Fruit fly (Drosophila melanogaster) whole organism, prepupa: ENCODE data around the gene Spn.

Source experiments
- Blimp-1 ChIP-seq: fragments of 200-800 bp; sonication (Bioruptor generic); optimal IDR thresholded peaks from 3 replicates; lab custom pipeline; 2017; ENCODE audit warnings: missing biosample characterization, missing genetic modification characterization, mild to moderate bottlenecking, moderate library complexity, missing genetic modification reagents
- CG10631 ChIP-seq: fragments of 200-800 bp; sonication (Bioruptor generic); optimal IDR thresholded peaks from 2 replicates; lab custom pipeline; 2016; ENCODE audit warnings: missing biosample characterization, missing genetic modification characterization
- CG10669 ChIP-seq: fragments of 200-800 bp; sonication (Bioruptor generic); optimal IDR thresholded peaks from 3 replicates; lab custom pipeline; 2018; ENCODE audit warnings: missing biosample characterization, mild to moderate bottlenecking, missing genetic modification characterization, moderate library complexity
- CG11762 ChIP-seq: fragments of 200-800 bp; sonication (Bioruptor generic); optimal IDR thresholded peaks from 3 replicates; lab custom pipeline; 2016; ENCODE audit warnings: missing biosample characterization, missing genetic modification characterization; ENCODE audit not compliant: insufficient read depth
- CG11902 ChIP-seq: fragments of 200-800 bp; sonication (Bioruptor generic); optimal IDR thresholded peaks from 3 replicates; lab custom pipeline; 2016; ENCODE audit warnings: missing biosample characterization, missing genetic modification characterization
- CG15336 ChIP-seq: fragments of 200-800 bp; sonication (Bioruptor generic); IDR thresholded peaks from 2 replicates; pipeline ENCODE4 v1.3.6; 2022; ENCODE audit warnings: missing biosample characterization, missing genetic modification characterization
- CG16779 ChIP-seq: fragments of 200-800 bp; sonication (Bioruptor generic); optimal IDR thresholded peaks from 3 replicates; lab custom pipeline; 2017; ENCODE audit warnings: missing biosample characterization, mild to moderate bottlenecking, missing genetic modification characterization
- CG3032 ChIP-seq: fragments of 200-800 bp; optimal IDR thresholded peaks from 2 replicates; lab custom pipeline; 2019; ENCODE audit warnings: missing biosample characterization, mild to moderate bottlenecking, missing genetic modification characterization, moderate library complexity
- CG31627 ChIP-seq: fragments of 200-800 bp; sonication (Bioruptor generic); optimal IDR thresholded peaks from 3 replicates; lab custom pipeline; 2016; ENCODE audit warnings: missing biosample characterization, missing genetic modification characterization
- CG32006 ChIP-seq: fragments of 200-800 bp; sonication (Bioruptor generic); optimal IDR thresholded peaks from 3 replicates; lab custom pipeline; 2017; ENCODE audit warnings: missing biosample characterization, mild to moderate bottlenecking, missing genetic modification characterization
- CG34406 ChIP-seq: fragments of 200-800 bp; sonication (Bioruptor generic); optimal IDR thresholded peaks from 3 replicates; lab custom pipeline; 2016; ENCODE audit warnings: missing biosample characterization, missing genetic modification characterization
- CG4318 ChIP-seq: fragments of 200-800 bp; sonication (Bioruptor generic); optimal IDR thresholded peaks from 3 replicates; lab custom pipeline; 2017; ENCODE audit warnings: missing biosample characterization, mild to moderate bottlenecking, missing genetic modification characterization
- CG6163 ChIP-seq: fragments of 200-800 bp; sonication (Bioruptor generic); IDR thresholded peaks from 3 replicates; pipeline ENCODE4 v1.3.6; 2022; ENCODE audit warnings: missing biosample characterization, missing genetic modification characterization
- CG6276 ChIP-seq: fragments of 200-800 bp; sonication (Bioruptor generic); optimal IDR thresholded peaks from 2 replicates; lab custom pipeline; 2017; ENCODE audit warnings: missing biosample characterization, mild to moderate bottlenecking, missing genetic modification characterization
- CG6792 ChIP-seq: fragments of 200-800 bp; sonication (Bioruptor generic); optimal IDR thresholded peaks from 3 replicates; lab custom pipeline; 2016; ENCODE audit warnings: missing biosample characterization, missing genetic modification characterization
- CG6808 ChIP-seq: fragments of 200-800 bp; sonication (Bioruptor generic); optimal IDR thresholded peaks from 3 replicates; lab custom pipeline; 2017; ENCODE audit warnings: missing biosample characterization, missing genetic modification characterization, mild to moderate bottlenecking, moderate library complexity, missing genetic modification reagents
- CG6854 ChIP-seq: fragments of 200-800 bp; sonication (Bioruptor generic); optimal IDR thresholded peaks from 2 replicates; lab custom pipeline; 2017; ENCODE audit warnings: missing biosample characterization, mild to moderate bottlenecking, missing genetic modification characterization
- CG7368 ChIP-seq: fragments of 200-800 bp; sonication (Bioruptor generic); optimal IDR thresholded peaks from 3 replicates; lab custom pipeline; 2016; ENCODE audit warnings: missing biosample characterization, missing genetic modification characterization
- Eip75B ChIP-seq: fragments of 200-800 bp; sonication (Bioruptor generic); optimal IDR thresholded peaks from 3 replicates; lab custom pipeline; 2016; ENCODE audit warnings: missing biosample characterization, missing genetic modification characterization
- Eip93F ChIP-seq: fragments of 200-800 bp; sonication (Bioruptor generic); optimal IDR thresholded peaks from 2 replicates; lab custom pipeline; 2016; ENCODE audit warnings: missing biosample characterization, mild to moderate bottlenecking, missing genetic modification characterization
- Ets21C ChIP-seq: fragments of 200-800 bp; sonication (Bioruptor generic); optimal IDR thresholded peaks from 3 replicates; lab custom pipeline; 2016; ENCODE audit warnings: missing biosample characterization, missing genetic modification characterization
- Ets96B ChIP-seq: fragments of 200-800 bp; optimal IDR thresholded peaks from 2 replicates; lab custom pipeline; 2019; ENCODE audit warnings: missing biosample characterization, mild to moderate bottlenecking, missing genetic modification characterization, moderate library complexity
- Gug ChIP-seq: fragments of 200-800 bp; sonication (Bioruptor generic); IDR thresholded peaks from 2 replicates; pipeline ENCODE4 v1.3.6; 2022; ENCODE audit warnings: missing biosample characterization, missing genetic modification characterization
- Hr38 ChIP-seq: sonication (Bioruptor generic); optimal IDR thresholded peaks from 2 replicates; lab custom pipeline; 2016; ENCODE audit warnings: missing biosample characterization, missing genetic modification characterization
- Hr39 ChIP-seq: fragments of 200-800 bp; sonication (Bioruptor generic); optimal IDR thresholded peaks from 2 replicates; lab custom pipeline; 2016; ENCODE audit warnings: missing biosample characterization, missing genetic modification characterization
- Hr4 ChIP-seq: fragments of 200-800 bp; sonication (Bioruptor generic); optimal IDR thresholded peaks from 3 replicates; lab custom pipeline; 2016; ENCODE audit warnings: missing biosample characterization, missing genetic modification characterization
- Lpt ChIP-seq: fragments of 200-800 bp; sonication (Bioruptor generic); optimal IDR thresholded peaks from 3 replicates; lab custom pipeline; 2016; ENCODE audit warnings: missing biosample characterization, missing genetic modification characterization
- OdsH ChIP-seq: fragments of 200-800 bp; sonication (Bioruptor generic); optimal IDR thresholded peaks from 3 replicates; lab custom pipeline; 2016; ENCODE audit warnings: missing biosample characterization, missing genetic modification characterization
- Smox ChIP-seq: fragments of 200-800 bp; sonication (Bioruptor generic); optimal IDR thresholded peaks from 3 replicates; lab custom pipeline; 2016; ENCODE audit warnings: missing biosample characterization, missing genetic modification characterization
- Sox15 ChIP-seq: fragments of 200-800 bp; sonication (Bioruptor generic); optimal IDR thresholded peaks from 3 replicates; lab custom pipeline; 2016; ENCODE audit warnings: missing biosample characterization, missing genetic modification characterization
- achi ChIP-seq: fragments of 200-800 bp; sonication (Bioruptor generic); optimal IDR thresholded peaks from 3 replicates; lab custom pipeline; 2016; ENCODE audit warnings: missing biosample characterization, missing genetic modification characterization
- cyc ChIP-seq: fragments of 200-800 bp; sonication (Bioruptor generic); optimal IDR thresholded peaks from 3 replicates; lab custom pipeline; 2016; ENCODE audit warnings: missing biosample characterization, missing genetic modification characterization
- dac ChIP-seq: fragments of 200-800 bp; sonication (Bioruptor generic); optimal IDR thresholded peaks from 2 replicates; lab custom pipeline; 2017; ENCODE audit warnings: missing biosample characterization, mild to moderate bottlenecking, missing genetic modification characterization
- dsx ChIP-seq: fragments of 200-800 bp; optimal IDR thresholded peaks from 3 replicates; lab custom pipeline; 2019; ENCODE audit warnings: missing biosample characterization, mild to moderate bottlenecking, missing genetic modification characterization, moderate library complexity; ENCODE audit not compliant: poor library complexity, severe bottlenecking
- esn ChIP-seq: fragments of 200-800 bp; sonication (Bioruptor generic); optimal IDR thresholded peaks from 2 replicates; lab custom pipeline; 2016; ENCODE audit warnings: missing biosample characterization, mild to moderate bottlenecking, missing genetic modification characterization, moderate library complexity
- fd85E ChIP-seq: fragments of 200-800 bp; sonication (Bioruptor generic); optimal IDR thresholded peaks from 3 replicates; lab custom pipeline; 2016; ENCODE audit warnings: missing biosample characterization, missing genetic modification characterization
- fkh ChIP-seq: fragments of 200-800 bp; sonication (Bioruptor generic); optimal IDR thresholded peaks from 3 replicates; lab custom pipeline; 2017; ENCODE audit warnings: missing biosample characterization, mild to moderate bottlenecking, missing genetic modification characterization, moderate library complexity
- lz ChIP-seq: fragments of 200-800 bp; sonication (Bioruptor generic); optimal IDR thresholded peaks from 3 replicates; lab custom pipeline; 2016; ENCODE audit warnings: missing biosample characterization, missing genetic modification characterization
- net ChIP-seq: fragments of 200-800 bp; sonication (Bioruptor generic); optimal IDR thresholded peaks from 3 replicates; lab custom pipeline; 2016; ENCODE audit warnings: missing biosample characterization, missing genetic modification characterization
- ss ChIP-seq, 2 experiments: fragments of 200-800 bp; sonication (Bioruptor generic); optimal IDR thresholded peaks; 2 replicates in 1 of 2; 3 replicates in 1 of 2; lab custom pipeline; 2017 to 2018; ENCODE audit warnings: mild to moderate bottlenecking in 2 of 2, missing biosample characterization in 2 of 2, missing genetic modification characterization in 2 of 2, moderate library complexity in 1 of 2
- svp ChIP-seq: fragments of 200-800 bp; sonication (Bioruptor generic); peaks from one replicate; lab custom pipeline; 2016; ENCODE audit warnings: missing biosample characterization, missing genetic modification characterization
- topi ChIP-seq: fragments of 200-800 bp; sonication (Bioruptor generic); optimal IDR thresholded peaks from 3 replicates; lab custom pipeline; 2016; ENCODE audit warnings: missing biosample characterization, missing genetic modification characterization
- vri ChIP-seq: fragments of 200-800 bp; sonication (Bioruptor generic); optimal IDR thresholded peaks from 3 replicates; lab custom pipeline; 2016; ENCODE audit warnings: missing biosample characterization, mild to moderate bottlenecking, missing genetic modification characterization

Spn gene

dm6 chr3L:2575240-2575639 lies 21.1 kb upstream of the Spn start (continued):
- TF ChIP-seq CG10631 (peak; percentile 41), Eip93F (GFP tag; lab: Kevin White, UChicago) (no peak), dsx (GFP tag; lab: Kevin White, UChicago) (peak; percentile 14)

dm6 chr3L:2574716-2575115 lies 20.6 kb upstream of the Spn start:
- TF ChIP-seq Eip75B (no peak), CG11902 (GFP tag; lab: Kevin White, UChicago) (no peak)

DNA sequence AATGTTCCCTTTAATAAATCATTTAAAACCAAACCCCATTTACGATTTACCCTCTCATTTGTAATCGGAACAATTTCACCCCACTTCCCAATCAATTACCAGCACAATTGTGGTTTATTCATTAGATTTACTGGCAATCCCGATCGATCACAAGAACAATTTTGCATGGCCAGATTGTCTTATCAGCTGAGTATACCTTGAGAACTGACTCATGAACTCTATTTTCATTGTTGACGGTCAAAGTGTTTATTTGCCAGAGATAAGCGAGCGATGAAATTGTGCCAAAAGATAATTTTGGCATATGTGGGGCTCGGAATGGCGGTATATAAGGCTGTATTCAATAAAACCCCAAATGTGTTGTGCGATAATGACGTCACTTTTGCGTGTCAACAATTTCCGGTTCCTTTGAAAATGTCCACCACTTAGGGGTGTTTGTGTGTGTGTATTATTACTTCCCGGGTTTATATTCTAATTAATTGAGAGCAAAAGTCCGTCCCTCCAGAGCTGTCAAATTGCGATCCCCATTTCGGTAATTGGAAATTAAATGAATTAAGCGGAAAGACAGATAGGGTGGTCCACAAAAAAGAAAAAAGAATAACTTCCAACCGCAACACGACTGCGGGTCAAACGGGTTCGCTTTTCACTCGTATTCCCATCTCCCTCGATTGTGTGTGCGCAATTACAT lies 19.0 kb upstream of the Spn start:
- TF ChIP-seq Blimp-1 (GFP tag; lab: Kevin White, UChicago) (no peak), Eip93F (GFP tag; lab: Kevin White, UChicago) (peak; percentile 86), svp (GFP tag; lab: Kevin White, UChicago) (peak; percentile 95), ss (GFP tag; optimal IDR thresholded peaks at IDR 0.05; lab: Kevin White, UChicago) (peak in 1 of 2 experiments; percentile 32), CG6854 (GFP tag; lab: Kevin White, UChicago) (peak; percentile 27), CG6808 (GFP tag; lab: Kevin White, UChicago) (no peak), fkh (GFP tag; lab: Kevin White, UChicago) (peak; percentile 39), CG10631 (no peak), vri (GFP tag; lab: Kevin White, UChicago) (peak; percentile 75), Eip75B (no peak), CG34406 (GFP tag; lab: Kevin White, UChicago) (no peak)

DNA sequence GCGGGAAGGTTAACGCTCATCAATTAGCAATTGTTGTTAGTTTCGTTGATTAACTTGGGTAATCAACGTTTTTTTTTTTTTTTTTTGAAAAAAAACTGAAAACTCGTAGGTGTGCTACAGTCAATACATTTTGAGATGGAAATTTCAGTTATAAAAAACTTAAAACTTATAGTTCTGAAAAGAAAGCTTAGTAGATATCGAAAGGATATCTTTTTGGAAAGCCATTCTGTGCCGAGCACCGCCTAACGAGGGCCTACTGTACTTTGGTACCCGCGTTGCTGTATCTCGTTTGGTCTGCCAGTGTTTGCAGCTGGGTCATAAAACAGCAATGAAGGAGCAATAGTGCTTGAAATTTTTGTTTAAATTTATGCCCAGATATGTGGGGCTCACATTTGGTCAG lies 17.9 kb upstream of the Spn start:
- TF ChIP-seq dac (GFP tag; lab: Kevin White, UChicago) (peak; percentile 55), fkh (GFP tag; lab: Kevin White, UChicago) (no peak), CG4318 (no peak), ss (GFP tag; optimal IDR thresholded peaks at IDR 0.05; lab: Kevin White, UChicago) (no peak), cyc (GFP tag; lab: Kevin White, UChicago) (peak; percentile 49), Lpt (GFP tag; lab: Kevin White, UChicago) (peak; percentile 22), Sox15 (GFP tag; lab: Kevin White, UChicago) (no peak), Eip75B (no peak), CG6808 (GFP tag; lab: Kevin White, UChicago) (no peak), CG7368 (GFP tag; lab: Kevin White, UChicago) (peak; percentile 32), fd85E (GFP tag; lab: Kevin White, UChicago) (no peak), Hr39 (no peak), CG15336 (GFP tag; lab: Robert Waterston, UW) (peak; percentile 79), Hr38 (GFP tag; lab: Kevin White, UChicago) (no peak), Gug (GFP tag; lab: Robert Waterston, UW) (peak; percentile 82), Smox (GFP tag; lab: Kevin White, UChicago) (no peak), Ets21C (no peak), CG11762 (GFP tag; lab: Kevin White, UChicago) (peak; percentile 24), CG32006 (peak; percentile 63), CG6276 (GFP tag; lab: Kevin White, UChicago) (peak; percentile 80), net (GFP tag; lab: Kevin White, UChicago) (peak; percentile 20), CG31627 (no peak), achi (peak; percentile 37), lz (GFP tag; lab: Kevin White, UChicago) (no peak), Hr4 (peak; percentile 62), CG10669 (GFP tag; lab: Kevin White, UChicago) (no peak), CG3032 (tag; lab: Kevin White, UChicago) (no peak), Ets96B (no peak), CG6792 (GFP tag; lab: Kevin White, UChicago) (no peak), esn (GFP tag; lab: Kevin White, UChicago) (no peak), svp (GFP tag; lab: Kevin White, UChicago) (peak; percentile 65), CG34406 (GFP tag; lab: Kevin White, UChicago) (no peak), Eip93F (GFP tag; lab: Kevin White, UChicago) (no peak), CG6163 (GFP tag; lab: Robert Waterston, UW) (peak; percentile 79), OdsH (GFP tag; lab: Kevin White, UChicago) (peak; percentile 53), vri (GFP tag; lab: Kevin White, UChicago) (no peak), topi (GFP tag; lab: Kevin White, UChicago) (peak; percentile 38), CG16779 (no peak)
